Worm (Caenorhabditis elegans) whole organism, midembryonic: ENCODE results near the gene K07C11.10.

Experiments used
- T22C8.4 ChIP-seq: fragments of 200-800 bp; sonication (Bioruptor generic); IDR thresholded peaks from 2 replicates; pipeline ENCODE4 v1.3.6; 2022; ENCODE audit warnings: missing genetic modification characterization, missing compliant biosample characterization
- cog-1 ChIP-seq: sonication (generic microtip); optimal IDR thresholded peaks from 2 replicates; lab custom pipeline; 2016; ENCODE audit warnings: missing genetic modification characterization, missing compliant biosample characterization
- flt-1 ChIP-seq: fragments of 200-800 bp; sonication (Bioruptor generic); IDR thresholded peaks from 2 replicates; pipeline ENCODE4 v1.3.6; 2022; ENCODE audit warnings: missing genetic modification characterization, missing compliant biosample characterization
- med-1 ChIP-seq: sonication (generic microtip); optimal IDR thresholded peaks from 2 replicates; lab custom pipeline; 2017; ENCODE audit warnings: missing genetic modification characterization, mild to moderate bottlenecking, missing compliant biosample characterization, antibody characterized with exemption, missing genetic modification reagents; ENCODE audit not compliant: insufficient read depth
- ref-1 ChIP-seq: fragments of 200-800 bp; sonication (Bioruptor generic); conservative IDR thresholded peaks from 2 replicates; pipeline ENCODE4 v1.3.6; 2022; ENCODE audit warnings: missing genetic modification reagents, missing genetic modification characterization, missing compliant biosample characterization
- tab-1 ChIP-seq: fragments of 200-800 bp; sonication (Bioruptor generic); IDR thresholded peaks from 2 replicates; pipeline ENCODE4 v1.3.6; 2022; ENCODE audit warnings: missing genetic modification characterization, missing compliant biosample characterization
- ztf-23 ChIP-seq: fragments of 200-800 bp; sonication (Bioruptor generic); IDR thresholded peaks from 2 replicates; pipeline ENCODE4 v1.3.6; 2022; ENCODE audit warnings: missing genetic modification reagents, missing genetic modification characterization, missing compliant biosample characterization

DNA sequence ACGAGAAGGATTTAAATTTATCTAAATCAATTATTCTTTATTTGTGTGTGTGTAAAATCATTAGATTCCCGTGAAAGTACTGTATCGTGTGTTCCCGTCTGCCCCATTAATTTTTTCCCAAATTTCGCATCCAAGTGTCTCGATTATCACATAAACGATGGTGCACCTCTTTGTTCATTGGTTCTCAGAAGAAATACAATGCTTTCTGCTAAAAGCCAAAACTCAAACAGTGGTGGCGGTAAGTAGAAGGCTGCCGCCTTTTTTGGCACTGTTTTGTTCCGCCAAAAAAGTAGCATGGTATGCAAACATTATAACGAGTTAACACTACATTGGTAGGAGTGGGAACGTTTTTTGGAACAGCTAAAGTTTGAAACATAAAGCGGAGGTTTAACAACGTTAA, 3.3 kb downstream of the K07C11.10 start:
- TF ChIP-seq ztf-23 (GFP tag; lab: Robert Waterston, UW) (no peak), ref-1 (GFP tag; lab: Robert Waterston, UW) (no peak), med-1 (no peak), tab-1 (GFP tag; lab: Robert Waterston, UW) (no peak), T22C8.4 (no peak), cog-1 (tag; lab: Kevin White, UChicago) (no peak), flt-1 (GFP tag; lab: Robert Waterston, UW) (no peak)
